Worm (Caenorhabditis elegans) whole organism, late embryonic: ENCODE results near the gene Y97E10AR.4.

ENCODE experiments used
- K02D7.2 ChIP-seq: sonication (generic microtip); optimal IDR thresholded peaks from 2 replicates; lab custom pipeline; 2017; ENCODE audit warnings: mild to moderate bottlenecking, missing genetic modification characterization, missing compliant biosample characterization
- ceh-18 ChIP-seq: sonication (generic microtip); optimal IDR thresholded peaks from 2 replicates; lab custom pipeline; 2016; ENCODE audit warnings: missing genetic modification characterization, missing compliant biosample characterization
- ceh-24 ChIP-seq: sonication (generic microtip); optimal IDR thresholded peaks from 2 replicates; lab custom pipeline; 2016; ENCODE audit warnings: mild to moderate bottlenecking, missing genetic modification characterization, missing compliant biosample characterization
- dmd-4 ChIP-seq: sonication (generic microtip); optimal IDR thresholded peaks from 2 replicates; lab custom pipeline; 2016; ENCODE audit warnings: borderline replicate concordance, missing genetic modification characterization, missing compliant biosample characterization
- dve-1 ChIP-seq: sonication (generic microtip); optimal IDR thresholded peaks from 2 replicates; lab custom pipeline; 2017; ENCODE audit warnings: antibody characterized with exemption, mild to moderate bottlenecking, missing genetic modification characterization, missing compliant biosample characterization
- fkh-10 ChIP-seq: fragments of 150-350 bp; optimal IDR thresholded peaks from 2 replicates; lab custom pipeline; 2014; ENCODE audit warnings: missing biosample characterization, missing genetic modification reagents, missing genetic modification characterization
- gmeb-2 ChIP-seq: sonication (generic microtip); optimal IDR thresholded peaks from 2 replicates; lab custom pipeline; 2016; ENCODE audit warnings: missing genetic modification characterization, inconsistent platforms, missing compliant biosample characterization
- lim-6 ChIP-seq: sonication (generic microtip); optimal IDR thresholded peaks from 2 replicates; lab custom pipeline; 2016; ENCODE audit warnings: missing genetic modification characterization, missing compliant biosample characterization
- nfya-1 ChIP-seq: sonication (generic microtip); optimal IDR thresholded peaks from 2 replicates; lab custom pipeline; 2017; ENCODE audit warnings: missing genetic modification characterization, mild to moderate bottlenecking, missing compliant biosample characterization, antibody characterized with exemption, moderate library complexity
- nhr-11 ChIP-seq: fragments of 150-350 bp; optimal IDR thresholded peaks from 2 replicates; lab custom pipeline; 2014; ENCODE audit warnings: missing biosample characterization, missing genetic modification characterization
- odd-2 ChIP-seq: sonication (generic microtip); optimal IDR thresholded peaks from 2 replicates; lab custom pipeline; 2017; ENCODE audit warnings: antibody characterized with exemption, mild to moderate bottlenecking, missing genetic modification characterization, missing compliant biosample characterization
- tbx-2 ChIP-seq: sonication (generic microtip); optimal IDR thresholded peaks from 2 replicates; lab custom pipeline; 2016; ENCODE audit warnings: missing genetic modification characterization, missing compliant biosample characterization
- ttx-3 ChIP-seq: sonication (generic microtip); optimal IDR thresholded peaks from 2 replicates; lab custom pipeline; 2016; ENCODE audit warnings: missing genetic modification reagents, missing genetic modification characterization, missing compliant biosample characterization
- zip-5 ChIP-seq: sonication (generic microtip); optimal IDR thresholded peaks from 2 replicates; lab custom pipeline; 2016; ENCODE audit warnings: missing genetic modification characterization, missing compliant biosample characterization

- TF ChIP-seq dve-1 (tag; lab: Kevin White, UChicago) (no peak), gmeb-2 (no peak), lim-6 (tag; lab: Kevin White, UChicago) (no peak), ttx-3 (tag; lab: Kevin White, UChicago) (no peak), zip-5 (tag; lab: Kevin White, UChicago) (no peak), fkh-10 (no peak), ceh-24 (tag; lab: Kevin White, UChicago) (no peak), K02D7.2 (tag; lab: Kevin White, UChicago) (no peak), dmd-4 (tag; lab: Kevin White, UChicago) (no peak), nhr-11 (tag; lab: Kevin White, UChicago) (no peak), tbx-2 (tag; lab: Kevin White, UChicago) (no peak), odd-2 (tag; lab: Kevin White, UChicago) (no peak), ceh-18 (no peak), nfya-1 (no peak)
These were observed 15.2 kb upstream of the Y97E10AR.4 start for ce11 chrV:8025259-8025658.
